Fruit fly (Drosophila melanogaster): ENCODE data around the gene sws.
A peak's percentile ranks its signal among the peaks of the same experiment; 100 is the strongest.

The sws gene

dm6 chrX:7970396-7970795 lies 2.4 kb upstream of the sws start (continued):
- TF ChIP-seq pdm3 (GFP tag; optimal IDR thresholded peaks at IDR 0.05) (peak; percentile 89), Sox15 (GFP tag; optimal IDR thresholded peaks at IDR 0.05) (peak; percentile 76), fd59A (GFP tag; optimal IDR thresholded peaks at IDR 0.05) (peak; percentile 85), CG9139 (GFP tag; optimal IDR thresholded peaks at IDR 0.05) (peak; percentile 63), OdsH (GFP tag; optimal IDR thresholded peaks at IDR 0.05) (peak; percentile 88), net (GFP tag; optimal IDR thresholded peaks at IDR 0.05) (peak; percentile 85), Eip93F (GFP tag; optimal IDR thresholded peaks at IDR 0.05) (peak; percentile 17), esn (GFP tag; optimal IDR thresholded peaks at IDR 0.05) (peak; percentile 88), CG6276 (GFP tag; optimal IDR thresholded peaks at IDR 0.05) (peak; percentile 81), vri (GFP tag; optimal IDR thresholded peaks at IDR 0.05) (peak; percentile 71), Smox (GFP tag; optimal IDR thresholded peaks at IDR 0.05) (peak; percentile 82), Ets21C (GFP tag; optimal IDR thresholded peaks at IDR 0.05) (peak; percentile 67), eg (GFP tag; IDR thresholded peaks at IDR 0.05) (peak; percentile 67), Eip75B (GFP tag; optimal IDR thresholded peaks at IDR 0.05) (peak; percentile 87), Gug (GFP tag; IDR thresholded peaks at IDR 0.05) (peak; percentile 51; the same call in 1 of the 2 replicates), CG7368 (GFP tag; optimal IDR thresholded peaks at IDR 0.05) (peak; percentile 76), CG11902 (GFP tag; optimal IDR thresholded peaks at IDR 0.05) (peak; percentile 68), Hr39 (GFP tag; optimal IDR thresholded peaks at IDR 0.05) (peak; percentile 82), dac (GFP tag; optimal IDR thresholded peaks at IDR 0.05) (peak; percentile 77)

DNA sequence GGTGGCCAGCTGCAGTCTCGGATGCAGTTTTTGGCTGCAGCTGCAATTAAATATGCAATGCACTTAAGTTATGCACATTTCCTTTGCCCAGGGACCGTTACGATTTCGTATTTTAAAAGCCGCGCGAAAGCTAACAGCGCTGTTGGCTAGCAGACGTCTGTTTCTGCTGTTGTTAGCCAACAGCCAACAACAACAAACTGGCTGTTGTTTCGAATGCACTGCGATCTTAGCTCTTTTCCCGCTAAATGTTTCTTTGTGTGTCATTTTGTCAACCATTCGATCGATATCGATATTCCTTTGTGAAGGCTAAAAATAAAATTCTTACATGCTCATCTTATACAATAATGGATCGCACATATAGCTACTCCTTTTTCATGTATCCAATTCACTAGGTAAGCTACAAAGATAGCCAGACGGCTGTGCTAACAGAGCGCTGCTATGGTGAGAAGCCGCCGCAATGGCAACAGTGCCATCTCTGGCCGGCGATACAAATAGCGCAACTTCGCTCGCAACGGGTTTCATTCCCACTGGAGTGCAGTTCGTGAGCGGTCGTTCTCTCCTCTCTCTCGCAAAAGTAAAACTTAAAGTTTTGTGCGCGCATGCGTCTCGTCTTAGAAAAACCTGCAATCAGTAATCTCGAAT lies 1.3 kb upstream of the sws start:
- TF ChIP-seq ss (GFP tag; optimal IDR thresholded peaks at IDR 0.05) (peak in 1 of 2 experiments; percentile 35), CG6808 (GFP tag; optimal IDR thresholded peaks at IDR 0.05) (peak; percentile 25), OdsH (GFP tag; optimal IDR thresholded peaks at IDR 0.05) (no peak), CG7368 (GFP tag; optimal IDR thresholded peaks at IDR 0.05) (no peak), CG11762 (GFP tag; optimal IDR thresholded peaks at IDR 0.05; ENCODE audit: insufficient read depth) (no peak), CG11294 (GFP tag; IDR thresholded peaks at IDR 0.05) (no peak), Eip78C (GFP tag) (peak; percentile 78), CG31627 (GFP tag; optimal IDR thresholded peaks at IDR 0.05) (no peak), dsx (GFP tag; optimal IDR thresholded peaks at IDR 0.05; ENCODE audit: poor library complexity, severe bottlenecking) (peak; percentile 23), Eip93F (GFP tag; optimal IDR thresholded peaks at IDR 0.05) (no peak), Sox102F (GFP tag; optimal IDR thresholded peaks at IDR 0.05) (no peak), achi (GFP tag; optimal IDR thresholded peaks at IDR 0.05) (peak; percentile 4), CG6163 (GFP tag; IDR thresholded peaks at IDR 0.05) (peak; percentile 27; the same call in 1 of the 3 replicates), CG3919 (GFP tag; optimal IDR thresholded peaks at IDR 0.05) (peak; percentile 22), fd59A (GFP tag; optimal IDR thresholded peaks at IDR 0.05) (no peak), CG16779 (tag; optimal IDR thresholded peaks at IDR 0.05) (peak; percentile 1), net (GFP tag; optimal IDR thresholded peaks at IDR 0.05) (no peak), eg (GFP tag; IDR thresholded peaks at IDR 0.05) (0 out of 3 replicates have a peak, but pooled peaks have one; percentile 15), cyc (GFP tag; optimal IDR thresholded peaks at IDR 0.05) (no peak), CG11902 (GFP tag; optimal IDR thresholded peaks at IDR 0.05) (no peak), Hr39 (GFP tag; optimal IDR thresholded peaks at IDR 0.05) (no peak), CG10669 (GFP tag; optimal IDR thresholded peaks at IDR 0.05) (no peak), Smox (GFP tag; optimal IDR thresholded peaks at IDR 0.05) (no peak), CG34406 (GFP tag; optimal IDR thresholded peaks at IDR 0.05) (no peak), salr (GFP tag; optimal IDR thresholded peaks at IDR 0.05) (no peak), Sox14 (GFP tag; optimal IDR thresholded peaks at IDR 0.05) (peak; percentile 81), CG10631 (GFP tag; optimal IDR thresholded peaks at IDR 0.05) (no peak), CG6854 (GFP tag; optimal IDR thresholded peaks at IDR 0.05) (peak; percentile 16), lz (GFP tag; optimal IDR thresholded peaks at IDR 0.05) (no peak), vri (GFP tag; optimal IDR thresholded peaks at IDR 0.05) (no peak), topi (GFP tag; optimal IDR thresholded peaks at IDR 0.05) (peak; percentile 30), Ets96B (tag; optimal IDR thresholded peaks at IDR 0.05) (no peak), CG8319 (GFP tag; optimal IDR thresholded peaks at IDR 0.05) (no peak), CG3032 (tag; optimal IDR thresholded peaks at IDR 0.05) (peak; percentile 10), Lpt (GFP tag; optimal IDR thresholded peaks at IDR 0.05) (no peak), CG4318 (GFP tag; optimal IDR thresholded peaks at IDR 0.05) (no peak), CG6792 (GFP tag; optimal IDR thresholded peaks at IDR 0.05) (no peak), Hr4 (GFP tag; optimal IDR thresholded peaks at IDR 0.05) (no peak), esn (GFP tag; optimal IDR thresholded peaks at IDR 0.05) (peak; percentile 11), CG6276 (GFP tag; optimal IDR thresholded peaks at IDR 0.05) (no peak)
